Fruit fly (Drosophila melanogaster) whole organism, wandering third instar larva: ENCODE results near the gene CG43392.

Source experiments
- Rel ChIP-seq, 2 experiments: fragments of 200-800 bp; sonication (Bioruptor generic) in 1 of 2; optimal IDR thresholded peaks; 2 replicates in 1 of 2; 3 replicates in 1 of 2; lab custom pipeline; 2016 to 2019; ENCODE audit warnings: mild to moderate bottlenecking in 2 of 2, missing biosample characterization in 2 of 2, missing genetic modification characterization in 2 of 2, moderate library complexity in 1 of 2
- jim ChIP-seq: fragments of 175-275, 200-325 bp; sonication (Bioruptor generic); optimal IDR thresholded peaks from 2 replicates; lab custom pipeline; 2016; ENCODE audit warnings: missing biosample characterization, mild to moderate bottlenecking, missing genetic modification characterization

Gene CG43392

dm6 chr3L:21979789-21980188, 49.8 kb downstream of the CG43392 start:
- TF ChIP-seq Rel (GFP tag; optimal IDR thresholded peaks at IDR 0.05; lab: Kevin White, UChicago) = no peak
- peak; percentile 61 for TF ChIP-seq Rel (tag; optimal IDR thresholded peaks at IDR 0.05; lab: Kevin White, UChicago)
- TF ChIP-seq jim (GFP tag; lab: Kevin White, UChicago) = no peak
